Worm (Caenorhabditis elegans) whole organism, L4 larva: ENCODE results near the gene gdh-1.

Experiments
- F26F4.8 ChIP-seq: fragments of 200-800 bp; sonication (Bioruptor generic); conservative IDR thresholded peaks from 2 replicates; pipeline ENCODE4 v1.3.6; 2022; ENCODE audit warnings: missing genetic modification characterization, missing compliant biosample characterization
- Y48G9A.11 ChIP-seq: fragments of 200-800 bp; sonication (Bioruptor generic); IDR thresholded peaks from 2 replicates; pipeline ENCODE4 v1.3.6; 2022; ENCODE audit warnings: missing genetic modification reagents, missing genetic modification characterization, missing compliant biosample characterization
- Y5F2A.4 ChIP-seq: fragments of 200-800 bp; sonication (Bioruptor generic); optimal IDR thresholded peaks from 2 replicates; lab custom pipeline; 2018; ENCODE audit warnings: mild to moderate bottlenecking, missing genetic modification characterization, missing compliant biosample characterization
- Y75B8A.6 ChIP-seq: fragments of 200-800 bp; sonication (Bioruptor generic); IDR thresholded peaks from 2 replicates; pipeline ENCODE4 v1.3.6; 2022; ENCODE audit warnings: missing genetic modification reagents, missing genetic modification characterization, missing compliant biosample characterization
- aha-1 ChIP-seq: fragments of 150-350 bp; peaks from one replicate; lab custom pipeline; 2014; ENCODE audit warnings: missing biosample characterization, missing genetic modification characterization
- ama-1 ChIP-seq: fragments of 150-350 bp; optimal IDR thresholded peaks from 2 replicates; lab custom pipeline; 2014; ENCODE audit warnings: inconsistent platforms, mixed read lengths
- ceh-44 ChIP-seq: fragments of 200-800 bp; sonication (Bioruptor generic); IDR thresholded peaks from 2 replicates; pipeline ENCODE4 v1.3.6; 2022; ENCODE audit warnings: missing genetic modification reagents, missing genetic modification characterization, missing compliant biosample characterization
- ceh-82 ChIP-seq: sonication (generic microtip); optimal IDR thresholded peaks from 2 replicates; lab custom pipeline; 2017; ENCODE audit warnings: missing biosample characterization, missing genetic modification characterization
- ctbp-1 ChIP-seq: fragments of 200-800 bp; sonication (Bioruptor generic); IDR thresholded peaks from 2 replicates; pipeline ENCODE4 v1.3.6; 2022; ENCODE audit warnings: missing genetic modification reagents, missing genetic modification characterization, missing compliant biosample characterization
- daf-12 ChIP-seq: fragments of 150-350 bp; optimal IDR thresholded peaks from 2 replicates; lab custom pipeline; 2014; ENCODE audit warnings: missing biosample characterization, missing genetic modification reagents, missing genetic modification characterization
- daf-16 ChIP-seq, 3 experiments: sonication (generic microtip); optimal IDR thresholded peaks; 2 replicates each; lab custom pipeline; 2016 to 2017; ENCODE audit warnings: missing genetic modification characterization in 3 of 3, missing genetic modification reagents in 3 of 3, mild to moderate bottlenecking in 2 of 3, missing compliant biosample characterization in 2 of 3, missing biosample characterization in 1 of 3, moderate library complexity in 1 of 3
- daf-19 ChIP-seq: fragments of 200-800 bp; sonication (Bioruptor generic); conservative IDR thresholded peaks from 2 replicates; pipeline ENCODE4 v1.3.6; 2022; ENCODE audit warnings: missing genetic modification characterization, missing compliant biosample characterization
- dmd-6 ChIP-seq: fragments of 200-800 bp; sonication (Bioruptor generic); IDR thresholded peaks from 2 replicates; pipeline ENCODE4 v1.3.6; 2022; ENCODE audit warnings: missing genetic modification reagents, missing genetic modification characterization, missing compliant biosample characterization
- dve-1 ChIP-seq: sonication (generic microtip); optimal IDR thresholded peaks from 2 replicates; lab custom pipeline; 2017; ENCODE audit warnings: antibody characterized with exemption, mild to moderate bottlenecking, missing genetic modification characterization, missing compliant biosample characterization; ENCODE audit not compliant: insufficient read depth
- egl-27 ChIP-seq: sonication (generic microtip); optimal IDR thresholded peaks from 3 replicates; lab custom pipeline; 2017; ENCODE audit warnings: missing biosample characterization, missing genetic modification reagents, missing genetic modification characterization
- egl-43 ChIP-seq: fragments of 200-800 bp; sonication (Bioruptor generic); IDR thresholded peaks from 2 replicates; pipeline ENCODE4 v1.3.6; 2022; ENCODE audit warnings: missing genetic modification reagents, missing genetic modification characterization, missing compliant biosample characterization
- gei-8 ChIP-seq: fragments of 200-800 bp; sonication (Bioruptor generic); optimal IDR thresholded peaks from 2 replicates; lab custom pipeline; 2018; ENCODE audit warnings: mild to moderate bottlenecking, missing genetic modification characterization, missing compliant biosample characterization
- hif-1 ChIP-seq, 2 experiments: sonication (generic microtip); optimal IDR thresholded peaks; 2 replicates each; lab custom pipeline; 2016 to 2017; ENCODE audit warnings: missing compliant biosample characterization in 2 of 2, missing genetic modification characterization in 2 of 2, missing genetic modification reagents in 2 of 2, missing genotype in 2 of 2, mild to moderate bottlenecking in 1 of 2
- hlh-11 ChIP-seq: fragments of 200-800 bp; sonication (Bioruptor generic); optimal IDR thresholded peaks from 2 replicates; lab custom pipeline; 2018; ENCODE audit warnings: mild to moderate bottlenecking, missing genetic modification characterization, missing compliant biosample characterization
- hlh-30 ChIP-seq: sonication (generic microtip); optimal IDR thresholded peaks from 2 replicates; lab custom pipeline; 2017; ENCODE audit warnings: antibody characterized with exemption, mild to moderate bottlenecking, missing genetic modification characterization, missing compliant biosample characterization; ENCODE audit not compliant: insufficient read depth
- lim-7 ChIP-seq: fragments of 200-800 bp; sonication (Bioruptor generic); IDR thresholded peaks from 2 replicates; pipeline ENCODE4 v1.3.6; 2022; ENCODE audit warnings: missing genetic modification characterization, missing compliant biosample characterization
- lin-29 ChIP-seq: fragments of 200-800 bp; sonication (Bioruptor generic); IDR thresholded peaks from 2 replicates; pipeline ENCODE4 v1.3.6; 2022; ENCODE audit warnings: missing genetic modification reagents, missing genetic modification characterization, missing compliant biosample characterization
- madf-9 ChIP-seq: fragments of 200-800 bp; sonication (Bioruptor generic); conservative IDR thresholded peaks from 2 replicates; pipeline ENCODE4 v1.3.6; 2022; ENCODE audit warnings: missing genetic modification reagents, missing genetic modification characterization, missing compliant biosample characterization
- mdl-1 ChIP-seq, 2 experiments: fragments of 150-350 bp in 1 of 2; sonication (generic microtip) in 1 of 2; optimal IDR thresholded peaks; 2 replicates each; lab custom pipeline; 2014 to 2017; ENCODE audit warnings: missing biosample characterization in 2 of 2, missing genetic modification characterization in 2 of 2
- mdt-29 ChIP-seq: fragments of 200-800 bp; sonication (Bioruptor generic); IDR thresholded peaks from 2 replicates; pipeline ENCODE4 v1.3.6; 2022; ENCODE audit warnings: missing genetic modification reagents, missing genetic modification characterization, missing compliant biosample characterization
- mep-1 ChIP-seq: fragments of 150-350 bp; sonication (generic microtip); optimal IDR thresholded peaks from 3 replicates; lab custom pipeline; 2014; ENCODE audit warnings: missing biosample characterization, missing genetic modification characterization
- mes-2 ChIP-seq: sonication (generic microtip); optimal IDR thresholded peaks from 2 replicates; lab custom pipeline; 2016; ENCODE audit warnings: missing genotype, mild to moderate bottlenecking, missing genetic modification characterization, missing compliant biosample characterization; ENCODE audit not compliant: poor library complexity, severe bottlenecking
- mxl-2 ChIP-seq: fragments of 200-800 bp; sonication (Bioruptor generic); conservative IDR thresholded peaks from 2 replicates; pipeline ENCODE4 v1.3.6; 2022; ENCODE audit warnings: missing genetic modification reagents, missing genetic modification characterization, missing compliant biosample characterization
- mxl-3 ChIP-seq: fragments of 200-800 bp; sonication (Bioruptor generic); optimal IDR thresholded peaks from 2 replicates; lab custom pipeline; 2018; ENCODE audit warnings: mild to moderate bottlenecking, missing genetic modification characterization, missing compliant biosample characterization
- nhr-102 ChIP-seq: sonication (generic microtip); optimal IDR thresholded peaks from 2 replicates; lab custom pipeline; 2016; ENCODE audit warnings: mild to moderate bottlenecking, missing genetic modification characterization, moderate library complexity, missing compliant biosample characterization
- nhr-111 ChIP-seq: fragments of 200-800 bp; sonication (Bioruptor generic); optimal IDR thresholded peaks from 2 replicates; lab custom pipeline; 2018; ENCODE audit warnings: mild to moderate bottlenecking, missing genetic modification characterization, missing compliant biosample characterization
- nhr-237 ChIP-seq: sonication (generic microtip); optimal IDR thresholded peaks from 2 replicates; lab custom pipeline; 2017; ENCODE audit warnings: missing biosample characterization, missing genetic modification characterization
- nhr-25 ChIP-seq: sonication (generic microtip); optimal IDR thresholded peaks from 2 replicates; lab custom pipeline; 2017; ENCODE audit warnings: missing genetic modification characterization, mild to moderate bottlenecking, missing compliant biosample characterization, antibody characterized with exemption, moderate library complexity, borderline replicate concordance; ENCODE audit not compliant: insufficient read depth
- nhr-28 ChIP-seq: fragments of 150-350 bp; optimal IDR thresholded peaks from 2 replicates; lab custom pipeline; 2014; ENCODE audit warnings: missing biosample characterization, missing genetic modification characterization
- nhr-41 ChIP-seq: fragments of 200-800 bp; sonication (Bioruptor generic); IDR thresholded peaks from 2 replicates; pipeline ENCODE4 v1.3.6; 2022; ENCODE audit warnings: missing genetic modification reagents, missing genetic modification characterization, missing compliant biosample characterization
- nhr-76 ChIP-seq: fragments of 150-350 bp; optimal IDR thresholded peaks from 2 replicates; lab custom pipeline; 2014; ENCODE audit warnings: missing biosample characterization, missing genetic modification characterization
- set-16 ChIP-seq: fragments of 200-800 bp; sonication (Bioruptor generic); IDR thresholded peaks from 2 replicates; pipeline ENCODE4 v1.3.6; 2022; ENCODE audit warnings: missing genetic modification reagents, missing genetic modification characterization, missing compliant biosample characterization
- snpc-1.2 ChIP-seq: fragments of 200-800 bp; sonication (Bioruptor generic); IDR thresholded peaks from 2 replicates; pipeline ENCODE4 v1.3.6; 2022; ENCODE audit warnings: missing genetic modification reagents, missing genetic modification characterization, missing compliant biosample characterization
- unc-130 ChIP-seq: sonication (generic microtip); optimal IDR thresholded peaks from 2 replicates; lab custom pipeline; 2016; ENCODE audit warnings: missing genetic modification reagents, missing genetic modification characterization, missing compliant biosample characterization
- unc-62 ChIP-seq, 3 experiments: fragments of 150-350 bp in 1 of 3; sonication (generic microtip); optimal IDR thresholded peaks in 2 of 3; peaks in 1 of 3; 1 replicate in 1 of 3; 2 replicates in 2 of 3; lab custom pipeline; 2014 to 2017; ENCODE audit warnings: missing biosample characterization in 3 of 3, missing genetic modification characterization in 3 of 3, missing genetic modification reagents in 3 of 3, missing genotype in 1 of 3
- zfp-3 ChIP-seq: fragments of 200-800 bp; sonication (Bioruptor generic); conservative IDR thresholded peaks from 2 replicates; pipeline ENCODE4 v1.3.6; 2022; ENCODE audit warnings: missing genetic modification reagents, missing genetic modification characterization, missing compliant biosample characterization
- ztf-11 ChIP-seq: fragments of 150-350 bp; optimal IDR thresholded peaks from 2 replicates; lab custom pipeline; 2014; ENCODE audit warnings: missing biosample characterization, missing genetic modification characterization

Gene gdh-1

ce11 chrIV:11914837-11915737, 38.0 kb upstream of the gdh-1 start, which contains the start of gene fat-6 (continued):
- 0 out of 2 replicates have a peak, but pooled peaks have one; percentile 45 for TF ChIP-seq lim-7 (GFP tag; lab: Robert Waterston, UW)
- TF ChIP-seq Y5F2A.4, result no peak
- TF ChIP-seq mdl-1 (tag; optimal IDR thresholded peaks at IDR 0.05; lab: Kevin White, UChicago), result peak in 1 of 2 experiments; percentile 1
- TF ChIP-seq zfp-3 (GFP tag; lab: Robert Waterston, UW), result peak; percentile 64
- no peak for TF ChIP-seq egl-43 (GFP tag; lab: Robert Waterston, UW)
- TF ChIP-seq Y75B8A.6, result peak; percentile 27; the same call in 1 of the 2 replicates
- no peak for TF ChIP-seq ctbp-1 (GFP tag; lab: Robert Waterston, UW)
- no peak for TF ChIP-seq egl-27 (tag; lab: Kevin White, UChicago)
- TF ChIP-seq F26F4.8, result no peak
- TF ChIP-seq ceh-82 (tag; lab: Kevin White, UChicago), result no peak
- no peak for TF ChIP-seq lin-29 (GFP tag; lab: Robert Waterston, UW)
- no peak for TF ChIP-seq snpc-1.2 (GFP tag; lab: Robert Waterston, UW)
- no peak for TF ChIP-seq Y48G9A.11 (GFP tag; lab: Robert Waterston, UW)
- peak in 1 of 2 experiments; percentile 62 for TF ChIP-seq unc-62 (GFP tag; optimal IDR thresholded peaks at IDR 0.05 in 1 of 2; lab: Kevin White, UChicago)
- no peak for TF ChIP-seq unc-62 (tag; optimal IDR thresholded peaks at IDR 0.05; lab: Kevin White, UChicago)
- no peak for TF ChIP-seq nhr-25
- no peak for TF ChIP-seq madf-9
- TF ChIP-seq nhr-41 (GFP tag; lab: Robert Waterston, UW), result no peak
- no peak for TF ChIP-seq daf-12 (tag; lab: Kevin White, UChicago)
- TF ChIP-seq ceh-44 (GFP tag; lab: Robert Waterston, UW), result no peak
- TF ChIP-seq ama-1, result no peak
- TF ChIP-seq nhr-111 (GFP tag; lab: Kevin White, UChicago), result no peak
- no peak for TF ChIP-seq nhr-237 (tag; lab: Kevin White, UChicago)

- no peak for TF ChIP-seq ztf-11 (tag; lab: Kevin White, UChicago)
- no peak for TF ChIP-seq daf-16 (GFP tag; optimal IDR thresholded peaks at IDR 0.05; lab: Kevin White, UChicago)
- TF ChIP-seq daf-16 (tag; optimal IDR thresholded peaks at IDR 0.05; lab: Kevin White, UChicago), result peak; percentile 70
- TF ChIP-seq mes-2 (tag; lab: Kevin White, UChicago), result peak; percentile 30
- peak; percentile 47; the same call in 1 of the 2 replicates for TF ChIP-seq set-16 (GFP tag; lab: Robert Waterston, UW)
- TF ChIP-seq daf-19 (GFP tag; lab: Robert Waterston, UW), result no peak
- no peak for TF ChIP-seq mxl-2 (GFP tag; lab: Robert Waterston, UW)
- TF ChIP-seq aha-1, result peak; percentile 65
- peak; percentile 24 for TF ChIP-seq mxl-3 (GFP tag; lab: Kevin White, UChicago)
- TF ChIP-seq nhr-28 (tag; lab: Kevin White, UChicago), result peak; percentile 82
- no peak for TF ChIP-seq nhr-76 (tag; lab: Kevin White, UChicago)
- no peak for TF ChIP-seq mdl-1 (tag; optimal IDR thresholded peaks at IDR 0.05; lab: Kevin White, UChicago)
- peak; percentile 78 for TF ChIP-seq hlh-11
- no peak for TF ChIP-seq daf-12 (tag; lab: Kevin White, UChicago)
- no peak for TF ChIP-seq ceh-44 (GFP tag; lab: Robert Waterston, UW)
- TF ChIP-seq unc-130 (GFP tag; lab: Kevin White, UChicago), result no peak
- TF ChIP-seq mdt-29 (GFP tag; lab: Robert Waterston, UW), result peak; percentile 88
- TF ChIP-seq dmd-6 (GFP tag; lab: Robert Waterston, UW), result peak; percentile 26
- TF ChIP-seq gei-8 (GFP tag; lab: Kevin White, UChicago), result no peak
- peak; percentile 81 for TF ChIP-seq hlh-30
- peak; percentile 24 for TF ChIP-seq dve-1 (tag; lab: Kevin White, UChicago)
- TF ChIP-seq mep-1 (tag; lab: Kevin White, UChicago), result peak; percentile 49
- TF ChIP-seq nhr-102 (tag; lab: Kevin White, UChicago), result no peak
- peak in 1 of 2 experiments; percentile 17 for TF ChIP-seq hif-1 (tag; optimal IDR thresholded peaks at IDR 0.05; lab: Kevin White, UChicago)
Observed at ce11 chrIV:11915768-11916453, 37.1 kb upstream of the gdh-1 start, which contains the start of gene ZK822.9. Gene ZK822.9, plus strand, starts transcription at chrIV:11915947.
